Worm (Caenorhabditis elegans): ENCODE results near the gene zyg-9.

- TF ChIP-seq aly-1 (tag; optimal IDR thresholded peaks at IDR 0.05) (no peak), tra-4 (tag; optimal IDR thresholded peaks at IDR 0.05) (no peak), B0310.2 (tag; optimal IDR thresholded peaks at IDR 0.05) (no peak), ama-1 (optimal IDR thresholded peaks at IDR 0.05) (no peak), hmbx-1 (tag; optimal IDR thresholded peaks at IDR 0.05) (no peak), pes-1 (GFP tag; IDR thresholded peaks at IDR 0.05) (no peak), scrt-1 (GFP tag; IDR thresholded peaks at IDR 0.05) (no peak), ceh-13 (GFP tag; optimal IDR thresholded peaks at IDR 0.05) (no peak), tbx-37 (GFP tag; conservative IDR thresholded peaks at IDR 0.05) (no peak), hnd-1 (tag; optimal IDR thresholded peaks at IDR 0.05) (no peak), F13C5.2 (tag; optimal IDR thresholded peaks at IDR 0.05) (no peak), ets-7 (tag; optimal IDR thresholded peaks at IDR 0.05) (no peak), flt-1 (GFP tag; IDR thresholded peaks at IDR 0.05) (no peak), sea-1 (GFP tag; conservative IDR thresholded peaks at IDR 0.05) (no peak)
Observed at ce11 chrII:8464448-8464898, 6.9 kb downstream of the zyg-9 start, which contains the start of gene fars-3.
